Fruit fly (Drosophila melanogaster) whole organism, embryonic: ENCODE data around the gene Art9.
A peak's percentile ranks its signal among the peaks of the same experiment; 100 is the strongest.

ENCODE experiments used
- BEAF-32 ChIP-seq: fragments of 200-800 bp; sonication (Bioruptor generic); optimal IDR thresholded peaks from 3 replicates; lab custom pipeline; 2017; ENCODE audit warnings: missing biosample characterization, missing genetic modification characterization, mild to moderate bottlenecking, moderate library complexity, missing genetic modification reagents
- Blimp-1 ChIP-seq: fragments of 200-800 bp; sonication (Bioruptor generic); optimal IDR thresholded peaks from 3 replicates; lab custom pipeline; 2018; ENCODE audit warnings: missing biosample characterization, missing genetic modification characterization, mild to moderate bottlenecking, moderate library complexity, missing genetic modification reagents
- C15 ChIP-seq: fragments of 200-800 bp; sonication (Bioruptor generic); IDR thresholded peaks from 3 replicates; pipeline ENCODE4 v1.3.6; 2022; ENCODE audit warnings: missing biosample characterization, missing genetic modification characterization
- CG10321 ChIP-seq: fragments of 200-800 bp; sonication (Bioruptor generic); IDR thresholded peaks from 2 replicates; pipeline ENCODE4 v1.3.6; 2022; ENCODE audit warnings: missing biosample characterization, missing genetic modification characterization
- CG10654 ChIP-seq: fragments of 200-800 bp; sonication (Bioruptor generic); optimal IDR thresholded peaks from 2 replicates; lab custom pipeline; 2016; ENCODE audit warnings: missing biosample characterization, missing genetic modification characterization
- CG11085 ChIP-seq: fragments of 200-800 bp; sonication (Bioruptor generic); IDR thresholded peaks from 2 replicates; pipeline ENCODE4 v1.3.6; 2022; ENCODE audit warnings: missing biosample characterization, missing genetic modification characterization
- CG12219 ChIP-seq: fragments of 200-800 bp; sonication (Bioruptor generic); optimal IDR thresholded peaks from 3 replicates; lab custom pipeline; 2018; ENCODE audit warnings: missing biosample characterization, mild to moderate bottlenecking, missing genetic modification characterization
- CG13123 ChIP-seq: fragments of 200-800 bp; sonication (Bioruptor generic); optimal IDR thresholded peaks from 2 replicates; lab custom pipeline; 2016; ENCODE audit warnings: missing biosample characterization, missing genetic modification characterization
- CG13424 ChIP-seq: fragments of 200-800 bp; sonication (Bioruptor generic); optimal IDR thresholded peaks from 2 replicates; lab custom pipeline; 2019; ENCODE audit warnings: missing biosample characterization, mild to moderate bottlenecking, missing genetic modification characterization, moderate library complexity
- CG15601 ChIP-seq: fragments of 200-800 bp; sonication (Bioruptor generic); optimal IDR thresholded peaks from 3 replicates; lab custom pipeline; 2019; ENCODE audit warnings: missing biosample characterization, mild to moderate bottlenecking, missing genetic modification characterization, moderate library complexity
- CG17385 ChIP-seq: fragments of 200-800 bp; sonication (Bioruptor generic); optimal IDR thresholded peaks from 3 replicates; lab custom pipeline; 2018; ENCODE audit warnings: missing biosample characterization, mild to moderate bottlenecking, missing genetic modification characterization
- CG33213 ChIP-seq: fragments of 200-800 bp; sonication (Bioruptor generic); optimal IDR thresholded peaks from 3 replicates; lab custom pipeline; 2016; ENCODE audit warnings: missing biosample characterization, missing genetic modification characterization
- CG42726 ChIP-seq: fragments of 200-800 bp; sonication (Bioruptor generic); IDR thresholded peaks from 2 replicates; pipeline ENCODE4 v1.3.6; 2022; ENCODE audit warnings: missing biosample characterization, missing genetic modification characterization; ENCODE audit not compliant: partially characterized antibody
- CG4820 ChIP-seq: fragments of 200-800 bp; sonication (Bioruptor generic); optimal IDR thresholded peaks from 3 replicates; lab custom pipeline; 2016; ENCODE audit warnings: missing biosample characterization, missing genetic modification characterization
- CG6791 ChIP-seq: fragments of 200-800 bp; sonication (Bioruptor generic); IDR thresholded peaks from 3 replicates; pipeline ENCODE4 v1.3.6; 2022; ENCODE audit warnings: missing biosample characterization, missing genetic modification characterization; ENCODE audit not compliant: partially characterized antibody
- CG7963 ChIP-seq: fragments of 200-800 bp; sonication (Bioruptor generic); IDR thresholded peaks from 3 replicates; pipeline ENCODE4 v1.3.6; 2022; ENCODE audit warnings: missing biosample characterization, missing genetic modification characterization; ENCODE audit not compliant: partially characterized antibody
- CG8290 ChIP-seq, 3 experiments: fragments of 200-800 bp; sonication (Bioruptor generic); optimal IDR thresholded peaks; 2 replicates each; lab custom pipeline; 2016 to 2019; ENCODE audit warnings: missing biosample characterization in 3 of 3, missing genetic modification characterization in 3 of 3, mild to moderate bottlenecking in 2 of 3, moderate library complexity in 1 of 3
- CG9215 ChIP-seq: fragments of 200-800 bp; sonication (Bioruptor generic); IDR thresholded peaks from 2 replicates; pipeline ENCODE4 v1.3.6; 2022; ENCODE audit warnings: missing biosample characterization, missing genetic modification characterization
- CG9797 ChIP-seq: fragments of 200-800 bp; sonication (Bioruptor generic); optimal IDR thresholded peaks from 3 replicates; lab custom pipeline; 2018; ENCODE audit warnings: missing biosample characterization, mild to moderate bottlenecking, missing genetic modification characterization
- CrebB ChIP-seq: fragments of 200-800 bp; sonication (Bioruptor generic); optimal IDR thresholded peaks from 3 replicates; lab custom pipeline; 2018; ENCODE audit warnings: missing biosample characterization, mild to moderate bottlenecking, missing genetic modification characterization
- D19B ChIP-seq: fragments of 200-800 bp; sonication (Bioruptor generic); optimal IDR thresholded peaks from 2 replicates; lab custom pipeline; 2017; ENCODE audit warnings: missing biosample characterization, mild to moderate bottlenecking, missing genetic modification characterization
- Dip2 ChIP-seq: fragments of 200-800 bp; sonication (Bioruptor generic); IDR thresholded peaks from 2 replicates; pipeline ENCODE4 v1.3.6; 2022; ENCODE audit warnings: missing biosample characterization, missing genetic modification characterization
- Eip74EF ChIP-seq, 2 experiments: fragments of 200-800 bp in 1 of 2; fragments of >200 bp in 1 of 2; sonication (Bioruptor generic) in 1 of 2; optimal IDR thresholded peaks; 2 replicates each; lab custom pipeline; 2017 to 2019; ENCODE audit warnings: missing biosample characterization in 2 of 2, missing genetic modification characterization in 2 of 2, mild to moderate bottlenecking in 1 of 2, moderate library complexity in 1 of 2
- Ets97D ChIP-seq: fragments of 200-800 bp; sonication (Bioruptor generic); optimal IDR thresholded peaks from 3 replicates; lab custom pipeline; 2016; ENCODE audit warnings: missing biosample characterization, missing genetic modification characterization
- H15 ChIP-seq: fragments of 200-800 bp; sonication (Bioruptor generic); IDR thresholded peaks from 3 replicates; pipeline ENCODE4 v1.3.6; 2022; ENCODE audit warnings: missing biosample characterization, missing genetic modification characterization
- HmgD ChIP-seq: fragments of 200-800 bp; sonication (Bioruptor generic); optimal IDR thresholded peaks from 3 replicates; lab custom pipeline; 2016; ENCODE audit warnings: missing biosample characterization, missing genetic modification characterization
- Hr3 ChIP-seq: fragments of 200-800 bp; sonication (Bioruptor generic); optimal IDR thresholded peaks from 3 replicates; lab custom pipeline; 2016; ENCODE audit warnings: missing biosample characterization, missing genetic modification characterization
- Lim3 ChIP-seq: fragments of 200-800 bp; sonication (Bioruptor generic); IDR thresholded peaks from 2 replicates; pipeline ENCODE4 v1.3.6; 2022; ENCODE audit warnings: missing biosample characterization, missing genetic modification characterization
- Lpt ChIP-seq: fragments of >200 bp; optimal IDR thresholded peaks from 2 replicates; lab custom pipeline; 2018; ENCODE audit warnings: missing biosample characterization, missing genetic modification characterization
- Mad ChIP-seq: fragments of 200-800 bp; sonication (Bioruptor generic); optimal IDR thresholded peaks from 2 replicates; lab custom pipeline; 2016; ENCODE audit warnings: missing biosample characterization, missing genetic modification characterization
- Poxn ChIP-seq: fragments of 200-800 bp; sonication (Bioruptor generic); IDR thresholded peaks from 2 replicates; pipeline ENCODE4 v1.3.6; 2022; ENCODE audit warnings: missing biosample characterization, missing genetic modification characterization
- Xrp1 ChIP-seq: fragments of 200-800 bp; sonication (Bioruptor generic); IDR thresholded peaks from 2 replicates; pipeline ENCODE4 v1.3.6; 2022; ENCODE audit warnings: missing biosample characterization, missing genetic modification characterization
- YL-1 ChIP-seq: fragments of 200-800 bp; sonication (Bioruptor generic); optimal IDR thresholded peaks from 3 replicates; lab custom pipeline; 2017; ENCODE audit warnings: missing biosample characterization, mild to moderate bottlenecking, missing genetic modification characterization
- br ChIP-seq: fragments of >200 bp; optimal IDR thresholded peaks from 2 replicates; lab custom pipeline; 2017
- chm ChIP-seq: fragments of 200-800 bp; sonication (Bioruptor generic); IDR thresholded peaks from 2 replicates; pipeline ENCODE4 v1.3.6; 2022; ENCODE audit warnings: missing biosample characterization, missing genetic modification characterization
- ewg ChIP-seq: fragments of 200-800 bp; sonication (Bioruptor generic); optimal IDR thresholded peaks from 3 replicates; lab custom pipeline; 2017; ENCODE audit warnings: mild to moderate bottlenecking, missing biosample characterization, missing genetic modification reagents, missing genetic modification characterization
- exex ChIP-seq: fragments of 200-800 bp; sonication (Bioruptor generic); optimal IDR thresholded peaks from 4 replicates; lab custom pipeline; 2018; ENCODE audit warnings: missing biosample characterization, mild to moderate bottlenecking, missing genetic modification characterization, moderate library complexity
- gce ChIP-seq: fragments of 200-800 bp; sonication (Bioruptor generic); IDR thresholded peaks from 3 replicates; pipeline ENCODE4 v1.3.6; 2022; ENCODE audit warnings: missing biosample characterization, missing genetic modification characterization
- kah ChIP-seq: fragments of 200-800 bp; sonication (Bioruptor generic); optimal IDR thresholded peaks from 2 replicates; lab custom pipeline; 2018; ENCODE audit warnings: missing biosample characterization, mild to moderate bottlenecking, missing genetic modification characterization
- kay ChIP-seq: fragments of 200-800 bp; sonication (Bioruptor generic); optimal IDR thresholded peaks from 2 replicates; lab custom pipeline; 2016; ENCODE audit warnings: missing biosample characterization, missing genetic modification characterization
- nerfin-2 ChIP-seq: fragments of 200-800 bp; sonication (Bioruptor generic); IDR thresholded peaks from 2 replicates; pipeline ENCODE4 v1.3.6; 2022; ENCODE audit warnings: missing biosample characterization, missing genetic modification characterization; ENCODE audit not compliant: partially characterized antibody
- p53 ChIP-seq: fragments of 200-800 bp; sonication (Bioruptor generic); optimal IDR thresholded peaks from 2 replicates; lab custom pipeline; 2016; ENCODE audit warnings: missing biosample characterization, missing genetic modification characterization
- pfk ChIP-seq: fragments of 200-800 bp; sonication (Bioruptor generic); optimal IDR thresholded peaks from 2 replicates; lab custom pipeline; 2018; ENCODE audit warnings: missing biosample characterization, mild to moderate bottlenecking, missing genetic modification characterization, moderate library complexity
- salm ChIP-seq: fragments of 200-800 bp; sonication (Bioruptor generic); optimal IDR thresholded peaks from 2 replicates; lab custom pipeline; 2018; ENCODE audit warnings: missing biosample characterization, mild to moderate bottlenecking, missing genetic modification characterization
- sima ChIP-seq: fragments of 200-800 bp; sonication (Bioruptor generic); optimal IDR thresholded peaks from 2 replicates; lab custom pipeline; 2016; ENCODE audit warnings: missing biosample characterization, missing genetic modification characterization
- slou ChIP-seq: fragments of 200-800 bp; sonication (Bioruptor generic); optimal IDR thresholded peaks from 3 replicates; lab custom pipeline; 2016; ENCODE audit warnings: missing biosample characterization, missing genetic modification characterization
- tx ChIP-seq: fragments of 200-800 bp; sonication (Bioruptor generic); optimal IDR thresholded peaks from 2 replicates; lab custom pipeline; 2016; ENCODE audit warnings: missing biosample characterization, missing genetic modification characterization
- z ChIP-seq: fragments of 200-800 bp; sonication (Bioruptor generic); IDR thresholded peaks from 3 replicates; pipeline ENCODE4 v1.3.6; 2022; ENCODE audit warnings: missing biosample characterization, missing genetic modification characterization
- zen ChIP-seq: fragments of 200-800 bp; sonication (Bioruptor generic); optimal IDR thresholded peaks from 3 replicates; lab custom pipeline; 2018; ENCODE audit warnings: missing biosample characterization, mild to moderate bottlenecking, missing genetic modification characterization, moderate library complexity
- zf30C ChIP-seq: fragments of 200-800 bp; sonication (Bioruptor generic); optimal IDR thresholded peaks from 3 replicates; lab custom pipeline; 2018; ENCODE audit warnings: missing biosample characterization, mild to moderate bottlenecking, missing genetic modification characterization

Gene Art9

dm6 chr3R:13984922-13985581 is 41.8 kb upstream of the Art9 start (continued):
- peak; percentile 55 for TF ChIP-seq CG33213 (GFP tag; lab: Kevin White, UChicago)
- no peak for TF ChIP-seq YL-1 (GFP tag; lab: Kevin White, UChicago)
- TF ChIP-seq CG13123 (GFP tag; lab: Kevin White, UChicago) = peak; percentile 22
- TF ChIP-seq Poxn (GFP tag; lab: Robert Waterston, UW) = no peak
- TF ChIP-seq salm = peak; percentile 32
- no peak for TF ChIP-seq CG42726 (GFP tag; lab: Robert Waterston, UW)
- peak; percentile 43 for TF ChIP-seq ewg (GFP tag; lab: Kevin White, UChicago)
- TF ChIP-seq CG9797 (GFP tag; lab: Kevin White, UChicago) = no peak
- TF ChIP-seq CG11085 (GFP tag; lab: Robert Waterston, UW) = no peak
- no peak for TF ChIP-seq Lpt (GFP tag; lab: Kevin White, UChicago)
- TF ChIP-seq Hr3 (GFP tag; lab: Kevin White, UChicago) = peak; percentile 59
- peak; percentile 89 for TF ChIP-seq Xrp1 (GFP tag; lab: Robert Waterston, UW)
- peak; percentile 53 for TF ChIP-seq CG8290 (GFP tag; optimal IDR thresholded peaks at IDR 0.05; lab: Kevin White, UChicago)
- TF ChIP-seq CG8290 (tag; optimal IDR thresholded peaks at IDR 0.05; lab: Kevin White, UChicago) = peak; percentile 21 to 54
- peak; percentile 4 for TF ChIP-seq Ets97D (GFP tag; lab: Kevin White, UChicago)
- no peak for TF ChIP-seq Lim3 (GFP tag; lab: Robert Waterston, UW)
- TF ChIP-seq C15 = no peak
- no peak for TF ChIP-seq slou (GFP tag; lab: Kevin White, UChicago)
- peak; percentile 0 for TF ChIP-seq kah (GFP tag; lab: Kevin White, UChicago)
- TF ChIP-seq z (GFP tag; lab: Robert Waterston, UW) = no peak
- TF ChIP-seq CG7963 (GFP tag; lab: Robert Waterston, UW) = no peak
- peak; percentile 67; the same call in 1 of the 2 replicates for TF ChIP-seq chm (GFP tag; lab: Robert Waterston, UW)
- TF ChIP-seq Blimp-1 (GFP tag; lab: Kevin White, UChicago) = peak; percentile 75
- TF ChIP-seq CG15601 (tag; lab: Kevin White, UChicago) = peak; percentile 47
- no peak for TF ChIP-seq exex
- TF ChIP-seq Eip74EF (GFP tag; optimal IDR thresholded peaks at IDR 0.05; lab: Kevin White, UChicago) = peak in 1 of 2 experiments; percentile 30
- peak; percentile 53 for TF ChIP-seq CG12219 (GFP tag; lab: Kevin White, UChicago)
- no peak for TF ChIP-seq nerfin-2 (GFP tag; lab: Robert Waterston, UW)
- TF ChIP-seq HmgD (GFP tag; lab: Kevin White, UChicago) = no peak
- peak; percentile 82 for TF ChIP-seq zf30C (GFP tag; lab: Kevin White, UChicago)
- no peak for TF ChIP-seq p53 (GFP tag; lab: Kevin White, UChicago)
- no peak for TF ChIP-seq D19B
- peak; percentile 39; the same call in 1 of the 2 replicates for TF ChIP-seq CG9215
- TF ChIP-seq CG4820 (GFP tag; lab: Kevin White, UChicago) = peak; percentile 78
- TF ChIP-seq BEAF-32 (GFP tag; lab: Kevin White, UChicago) = no peak
- TF ChIP-seq CG10654 = peak; percentile 60
- TF ChIP-seq br = no peak
- peak; percentile 47; the same call in 1 of the 3 replicates for TF ChIP-seq H15 (GFP tag; lab: Robert Waterston, UW)
- no peak for TF ChIP-seq sima (GFP tag; lab: Kevin White, UChicago)
- TF ChIP-seq CG17385 (GFP tag; lab: Kevin White, UChicago) = peak; percentile 41
- peak; percentile 41; the same call in 1 of the 3 replicates for TF ChIP-seq gce (GFP tag; lab: Robert Waterston, UW)
- no peak for TF ChIP-seq CG6791 (GFP tag; lab: Robert Waterston, UW)
- no peak for TF ChIP-seq CrebB (tag; lab: Kevin White, UChicago)
- TF ChIP-seq pfk (GFP tag; lab: Kevin White, UChicago) = peak; percentile 52
- peak; percentile 48 for TF ChIP-seq Mad
- no peak for TF ChIP-seq Dip2
- TF ChIP-seq tx (GFP tag; lab: Kevin White, UChicago) = no peak
- TF ChIP-seq kay = peak; percentile 5
- TF ChIP-seq CG10321 = no peak
- peak; percentile 61 for TF ChIP-seq CG13424 (tag; lab: Kevin White, UChicago)
- TF ChIP-seq zen = peak; percentile 96
